Worm (Caenorhabditis elegans): ENCODE results near the gene F46G10.2.
A peak's percentile ranks its signal among the peaks of the same experiment; 100 is the strongest.

The F46G10.2 gene

ce11 chrX:13284618-13285017 is 38.1 kb upstream of the F46G10.2 start (continued):
- TF ChIP-seq nhr-76 (tag; optimal IDR thresholded peaks at IDR 0.05): no peak
- no peak for TF ChIP-seq hlh-11 (tag; optimal IDR thresholded peaks at IDR 0.05)
- TF ChIP-seq Y75B8A.6 (GFP tag; IDR thresholded peaks at IDR 0.05): no peak
- no peak for TF ChIP-seq sdz-12 (GFP tag; optimal IDR thresholded peaks at IDR 0.05)
- no peak for TF ChIP-seq ceh-20 (GFP tag; IDR thresholded peaks at IDR 0.05)
- TF ChIP-seq snpc-4 (tag; optimal IDR thresholded peaks at IDR 0.05): no peak
- no peak for TF ChIP-seq lin-15B (tag; optimal IDR thresholded peaks at IDR 0.05)
- TF ChIP-seq lsy-2 (tag; optimal IDR thresholded peaks at IDR 0.05): no peak
- 0 out of 2 replicates have a peak, but pooled peaks have one; percentile 23 for TF ChIP-seq zfp-3 (GFP tag; conservative IDR thresholded peaks at IDR 0.05)
- TF ChIP-seq arid-1 (GFP tag; conservative IDR thresholded peaks at IDR 0.05): no peak
- TF ChIP-seq lin-38 (GFP tag; IDR thresholded peaks at IDR 0.05): no peak
- TF ChIP-seq jun-1 (tag; optimal IDR thresholded peaks at IDR 0.05): no peak
- TF ChIP-seq ceh-82 (tag; optimal IDR thresholded peaks at IDR 0.05): no peak
- TF ChIP-seq hmg-1.1 (GFP tag; IDR thresholded peaks at IDR 0.05): peak; percentile 15; the same call in 1 of the 2 replicates
- TF ChIP-seq zfp-2 (tag; optimal IDR thresholded peaks at IDR 0.05): no peak
- TF ChIP-seq spr-1 (tag; optimal IDR thresholded peaks at IDR 0.05): no peak
- TF ChIP-seq ZK337.2 (GFP tag; IDR thresholded peaks at IDR 0.05): no peak
- TF ChIP-seq mxl-3 (GFP tag; optimal IDR thresholded peaks at IDR 0.05): no peak
- TF ChIP-seq F26F4.8 (GFP tag; conservative IDR thresholded peaks at IDR 0.05): peak; percentile 72; the same call in 1 of the 2 replicates
- no peak for TF ChIP-seq nhr-77 (tag; optimal IDR thresholded peaks at IDR 0.05)
- no peak for TF ChIP-seq T20F7.1 (GFP tag; optimal IDR thresholded peaks at IDR 0.05)
- TF ChIP-seq F37D6.2 (tag; optimal IDR thresholded peaks at IDR 0.05): no peak
- TF ChIP-seq lin-29 (GFP tag; IDR thresholded peaks at IDR 0.05): no peak
- no peak for TF ChIP-seq F10B5.3 (tag; optimal IDR thresholded peaks at IDR 0.05)
- TF ChIP-seq nhr-28 (tag; optimal IDR thresholded peaks at IDR 0.05): no peak
- no peak for TF ChIP-seq ceh-62 (tag; optimal IDR thresholded peaks at IDR 0.05)
- TF ChIP-seq nhr-102 (tag; optimal IDR thresholded peaks at IDR 0.05): no peak
- TF ChIP-seq hlh-30 (tag; optimal IDR thresholded peaks at IDR 0.05; ENCODE audit: insufficient read depth): no peak

DNA sequence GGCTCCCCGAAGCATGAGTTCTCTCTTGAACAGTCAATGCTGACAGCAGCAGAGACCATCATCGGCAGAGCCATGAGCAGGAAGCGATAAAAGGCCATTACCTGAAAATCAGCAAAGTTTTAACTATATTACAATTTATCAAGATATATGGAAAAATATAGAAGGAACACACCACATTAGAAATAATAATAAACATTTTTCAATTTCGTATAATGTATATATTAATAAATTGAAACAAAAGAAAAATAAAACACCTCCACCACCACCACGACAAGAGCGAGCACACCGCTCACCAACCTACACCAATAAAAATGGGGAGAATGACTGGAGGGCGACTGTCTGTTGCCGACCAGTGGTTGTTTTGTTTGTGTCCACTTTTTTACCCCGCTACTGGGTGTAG is 36.2 kb upstream of the F46G10.2 start, which contains the start of gene R04D3.2:
R04D3.2 (minus strand) TSS at position 101 of the 400 bp plus-strand sequence.
- TF ChIP-seq sdz-12 (GFP tag; optimal IDR thresholded peaks at IDR 0.05) (no peak), unc-130 (GFP tag; optimal IDR thresholded peaks at IDR 0.05) (no peak), hmg-1.1 (GFP tag; IDR thresholded peaks at IDR 0.05) (no peak), dve-1 (tag; optimal IDR thresholded peaks at IDR 0.05; ENCODE audit: insufficient read depth) (no peak), pha-4 (GFP tag; IDR thresholded peaks at IDR 0.05) (no peak), pha-4 (tag; optimal IDR thresholded peaks at IDR 0.05) (no peak), lin-39 (tag; optimal IDR thresholded peaks at IDR 0.05) (no peak), daf-16 (GFP tag; optimal IDR thresholded peaks at IDR 0.05) (no peak), daf-16 (tag; optimal IDR thresholded peaks at IDR 0.05) (no peak), daf-19 (GFP tag; conservative IDR thresholded peaks at IDR 0.05) (no peak), nhr-102 (tag; optimal IDR thresholded peaks at IDR 0.05) (no peak), ces-1 (GFP tag; optimal IDR thresholded peaks at IDR 0.05) (no peak), aha-1 (tag) (no peak), ZK546.5 (tag; optimal IDR thresholded peaks at IDR 0.05) (no peak), lsy-2 (tag; optimal IDR thresholded peaks at IDR 0.05) (no peak), snpc-4 (tag; optimal IDR thresholded peaks at IDR 0.05) (no peak), lim-7 (GFP tag; IDR thresholded peaks at IDR 0.05) (no peak), set-16 (GFP tag; IDR thresholded peaks at IDR 0.05) (no peak), nhr-237 (tag; optimal IDR thresholded peaks at IDR 0.05) (no peak)
